Fruit fly (Drosophila melanogaster) whole organism, embryonic: ENCODE data around the gene Alg2.

Experiments
- Abd-B ChIP-seq: fragments of 200-800 bp; sonication (Bioruptor generic); optimal IDR thresholded peaks from 2 replicates; lab custom pipeline; 2018; ENCODE audit warnings: missing biosample characterization, mild to moderate bottlenecking, missing genetic modification characterization, moderate library complexity
- Atf3 ChIP-seq: fragments of 200-800 bp; sonication (Bioruptor generic); optimal IDR thresholded peaks from 3 replicates; lab custom pipeline; 2016; ENCODE audit warnings: missing biosample characterization, missing genetic modification characterization
- Bgb ChIP-seq: fragments of 200-800 bp; sonication (Bioruptor generic); IDR thresholded peaks from 2 replicates; pipeline ENCODE4 v1.3.6; 2022; ENCODE audit warnings: missing biosample characterization, missing genetic modification characterization; ENCODE audit not compliant: partially characterized antibody
- CG1024 ChIP-seq: fragments of 200-800 bp; sonication (Bioruptor generic); IDR thresholded peaks from 2 replicates; pipeline ENCODE4 v1.3.6; 2022; ENCODE audit warnings: missing biosample characterization, missing genetic modification characterization
- CG12104 ChIP-seq: fragments of 200-800 bp; sonication (Bioruptor generic); optimal IDR thresholded peaks from 3 replicates; lab custom pipeline; 2016; ENCODE audit warnings: missing biosample characterization, missing genetic modification characterization
- CG1603 ChIP-seq: fragments of 200-800 bp; sonication (Bioruptor generic); optimal IDR thresholded peaks from 2 replicates; lab custom pipeline; 2019; ENCODE audit warnings: missing biosample characterization, mild to moderate bottlenecking, missing genetic modification characterization, moderate library complexity
- CG16815 ChIP-seq: fragments of 200-800 bp; sonication (Bioruptor generic); optimal IDR thresholded peaks from 3 replicates; lab custom pipeline; 2017; ENCODE audit warnings: missing biosample characterization, mild to moderate bottlenecking, missing genetic modification characterization
- CG16863 ChIP-seq: fragments of 200-800 bp; sonication (Bioruptor generic); optimal IDR thresholded peaks from 3 replicates; lab custom pipeline; 2016; ENCODE audit warnings: missing biosample characterization, missing genetic modification characterization
- CG17328 ChIP-seq: fragments of 200-800 bp; sonication (Bioruptor generic); IDR thresholded peaks from 2 replicates; pipeline ENCODE4 v1.3.6; 2022; ENCODE audit warnings: missing biosample characterization, missing genetic modification characterization
- CG1792 ChIP-seq: fragments of 200-800 bp; sonication (Bioruptor generic); optimal IDR thresholded peaks from 2 replicates; lab custom pipeline; 2016; ENCODE audit warnings: missing biosample characterization, missing genetic modification characterization
- CG1832 ChIP-seq: fragments of 200-800 bp; sonication (Bioruptor generic); optimal IDR thresholded peaks from 2 replicates; lab custom pipeline; 2017; ENCODE audit warnings: missing biosample characterization, mild to moderate bottlenecking, missing genetic modification characterization, inconsistent platforms
- CG2120 ChIP-seq: fragments of 200-800 bp; sonication (Bioruptor generic); optimal IDR thresholded peaks from 3 replicates; lab custom pipeline; 2016; ENCODE audit warnings: missing biosample characterization, missing genetic modification characterization
- CG2678 ChIP-seq: fragments of 200-800 bp; sonication (Bioruptor generic); optimal IDR thresholded peaks from 3 replicates; lab custom pipeline; 2019; ENCODE audit warnings: missing biosample characterization, mild to moderate bottlenecking, missing genetic modification characterization, moderate library complexity
- CG32532 ChIP-seq: fragments of 200-800 bp; sonication (Bioruptor generic); IDR thresholded peaks from 2 replicates; pipeline ENCODE4 v1.3.6; 2022; ENCODE audit warnings: missing biosample characterization, missing genetic modification characterization
- CG32772 ChIP-seq: fragments of 200-800 bp; sonication (Bioruptor generic); IDR thresholded peaks from 2 replicates; pipeline ENCODE4 v1.3.6; 2022; ENCODE audit warnings: missing biosample characterization, missing genetic modification characterization
- CG4707 ChIP-seq: fragments of 200-800 bp; sonication (Bioruptor generic); optimal IDR thresholded peaks from 2 replicates; lab custom pipeline; 2018; ENCODE audit warnings: missing biosample characterization, mild to moderate bottlenecking, missing genetic modification characterization, moderate library complexity
- CG4854 ChIP-seq: fragments of 200-800 bp; sonication (Bioruptor generic); optimal IDR thresholded peaks from 2 replicates; lab custom pipeline; 2016; ENCODE audit warnings: missing biosample characterization, missing genetic modification characterization, inconsistent platforms
- CG6272 ChIP-seq: fragments of 200-800 bp; sonication (Bioruptor generic); IDR thresholded peaks from 2 replicates; pipeline ENCODE4 v1.3.6; 2022; ENCODE audit warnings: missing biosample characterization, missing genetic modification characterization
- CG6854 ChIP-seq: fragments of 200-800 bp; sonication (Bioruptor generic); optimal IDR thresholded peaks from 3 replicates; lab custom pipeline; 2017; ENCODE audit warnings: missing biosample characterization, mild to moderate bottlenecking, missing genetic modification characterization
- CG7556 ChIP-seq: fragments of 200-800 bp; sonication (Bioruptor generic); optimal IDR thresholded peaks from 2 replicates; lab custom pipeline; 2017; ENCODE audit warnings: missing biosample characterization, mild to moderate bottlenecking, missing genetic modification characterization
- CG7928 ChIP-seq: fragments of 200-800 bp; sonication (Bioruptor generic); optimal IDR thresholded peaks from 2 replicates; lab custom pipeline; 2017; ENCODE audit warnings: missing biosample characterization, mild to moderate bottlenecking, missing genetic modification characterization
- CG8089 ChIP-seq: fragments of 200-800 bp; sonication (Bioruptor generic); optimal IDR thresholded peaks from 3 replicates; lab custom pipeline; 2016; ENCODE audit warnings: missing biosample characterization, missing genetic modification characterization
- CG8765 ChIP-seq: fragments of 200-800 bp; sonication (Bioruptor generic); IDR thresholded peaks from 2 replicates; pipeline ENCODE4 v1.3.6; 2022; ENCODE audit warnings: missing biosample characterization, missing genetic modification characterization
- CG8924 ChIP-seq: fragments of 200-800 bp; optimal IDR thresholded peaks from 3 replicates; lab custom pipeline; 2019; ENCODE audit warnings: missing biosample characterization, mild to moderate bottlenecking, missing genetic modification characterization, moderate library complexity
- Camta ChIP-seq: fragments of 200-800 bp; sonication (Bioruptor generic); optimal IDR thresholded peaks from 2 replicates; lab custom pipeline; 2016; ENCODE audit warnings: missing biosample characterization, missing genetic modification characterization
- Doc2 ChIP-seq: fragments of 200-800 bp; sonication (Bioruptor generic); IDR thresholded peaks from 2 replicates; pipeline ENCODE4 v1.3.6; 2022; ENCODE audit warnings: missing biosample characterization, missing genetic modification characterization
- Fer2 ChIP-seq: fragments of 200-800 bp; sonication (Bioruptor generic); optimal IDR thresholded peaks from 2 replicates; lab custom pipeline; 2018; ENCODE audit warnings: missing biosample characterization, mild to moderate bottlenecking, missing genetic modification characterization, moderate library complexity
- HLH54F ChIP-seq: fragments of 200-800 bp; sonication (Bioruptor generic); optimal IDR thresholded peaks from 3 replicates; lab custom pipeline; 2016; ENCODE audit warnings: missing biosample characterization, missing genetic modification characterization
- Lhr ChIP-seq: fragments of 200-800 bp; sonication (Bioruptor generic); optimal IDR thresholded peaks from 3 replicates; lab custom pipeline; 2017; ENCODE audit warnings: mild to moderate bottlenecking, missing biosample characterization, missing genetic modification reagents, missing genetic modification characterization
- MBD-R2 ChIP-seq: fragments of 200-800 bp; sonication (Bioruptor generic); IDR thresholded peaks from 2 replicates; pipeline ENCODE4 v1.3.6; 2022; ENCODE audit warnings: missing biosample characterization, missing genetic modification characterization
- Max ChIP-seq: fragments of 200-800 bp; sonication (Bioruptor generic); optimal IDR thresholded peaks from 2 replicates; lab custom pipeline; 2016; ENCODE audit warnings: missing biosample characterization, mild to moderate bottlenecking, missing genetic modification characterization
- Med ChIP-seq: fragments of 200-800 bp; sonication (Bioruptor generic); peaks from one replicate; lab custom pipeline; 2016; ENCODE audit warnings: missing biosample characterization, missing genetic modification characterization, mild to moderate bottlenecking, inconsistent platforms, moderate library complexity
- Mes4 ChIP-seq: fragments of 200-800 bp; sonication (Bioruptor generic); optimal IDR thresholded peaks from 2 replicates; lab custom pipeline; 2016; ENCODE audit warnings: missing biosample characterization, missing genetic modification characterization
- NC2α ChIP-seq: fragments of 200-800 bp; sonication (Bioruptor generic); optimal IDR thresholded peaks from 2 replicates; lab custom pipeline; 2016; ENCODE audit warnings: missing biosample characterization, missing genetic modification characterization
- Xrp1 ChIP-seq: fragments of 200-800 bp; sonication (Bioruptor generic); IDR thresholded peaks from 2 replicates; pipeline ENCODE4 v1.3.6; 2022; ENCODE audit warnings: missing biosample characterization, missing genetic modification characterization
- al ChIP-seq: fragments of 200-800 bp; sonication (Bioruptor generic); IDR thresholded peaks from 2 replicates; pipeline ENCODE4 v1.3.6; 2022; ENCODE audit warnings: missing biosample characterization, missing genetic modification characterization
- ara ChIP-seq: fragments of 200-800 bp; sonication (Bioruptor generic); IDR thresholded peaks from 2 replicates; pipeline ENCODE4 v1.3.6; 2022; ENCODE audit warnings: missing biosample characterization, missing genetic modification characterization
- cad ChIP-seq: fragments of >200 bp; optimal IDR thresholded peaks from 2 replicates; lab custom pipeline; 2017; ENCODE audit warnings: missing biosample characterization, missing genetic modification characterization
- fd64A ChIP-seq: fragments of 200-800 bp; sonication (Bioruptor generic); optimal IDR thresholded peaks from 3 replicates; lab custom pipeline; 2018; ENCODE audit warnings: missing biosample characterization, mild to moderate bottlenecking, missing genetic modification characterization
- hth ChIP-seq: fragments of >200 bp; optimal IDR thresholded peaks from 2 replicates; lab custom pipeline; 2017; ENCODE audit warnings: inconsistent platforms
- ind ChIP-seq: fragments of 200-800 bp; sonication (Bioruptor generic); optimal IDR thresholded peaks from 3 replicates; lab custom pipeline; 2016; ENCODE audit warnings: missing biosample characterization, missing genetic modification characterization
- jumu ChIP-seq: fragments of 200-800 bp; sonication (Bioruptor generic); optimal IDR thresholded peaks from 3 replicates; lab custom pipeline; 2016; ENCODE audit warnings: missing biosample characterization, missing genetic modification characterization
- knrl ChIP-seq: fragments of 200-800 bp; sonication (Bioruptor generic); IDR thresholded peaks from 3 replicates; pipeline ENCODE4 v1.3.6; 2022; ENCODE audit warnings: missing biosample characterization, missing genetic modification characterization; ENCODE audit not compliant: partially characterized antibody
- lab ChIP-seq: fragments of 200-800 bp; sonication (Bioruptor generic); optimal IDR thresholded peaks from 3 replicates; lab custom pipeline; 2017; ENCODE audit warnings: missing biosample characterization, missing genetic modification characterization, mild to moderate bottlenecking, moderate library complexity, missing genetic modification reagents
- lmd ChIP-seq: fragments of 200-800 bp; sonication (Bioruptor generic); IDR thresholded peaks from 2 replicates; pipeline ENCODE4 v1.3.6; 2022; ENCODE audit warnings: missing biosample characterization, missing genetic modification characterization
- mirr ChIP-seq: fragments of 200-800 bp; sonication (Bioruptor generic); optimal IDR thresholded peaks from 3 replicates; lab custom pipeline; 2018; ENCODE audit warnings: missing biosample characterization, mild to moderate bottlenecking, missing genetic modification characterization
- p53 ChIP-seq: fragments of 200-800 bp; sonication (Bioruptor generic); optimal IDR thresholded peaks from 2 replicates; lab custom pipeline; 2016; ENCODE audit warnings: missing biosample characterization, missing genetic modification characterization
- pb ChIP-seq: fragments of 200-800 bp; sonication (Bioruptor generic); optimal IDR thresholded peaks from 3 replicates; lab custom pipeline; 2016; ENCODE audit warnings: missing biosample characterization, missing genetic modification characterization
- sc ChIP-seq, 3 experiments: fragments of >200 bp in 2 of 3; fragments of 200-800 bp in 1 of 3; sonication (Bioruptor generic) in 1 of 3; optimal IDR thresholded peaks; 2 replicates in 2 of 3; 3 replicates in 1 of 3; lab custom pipeline; 2017; ENCODE audit warnings: mild to moderate bottlenecking in 1 of 3, missing biosample characterization in 1 of 3, missing genetic modification characterization in 1 of 3, missing genetic modification reagents in 1 of 3
- sens ChIP-seq: fragments of 200-800 bp; sonication (Bioruptor generic); peaks from one replicate; lab custom pipeline; 2016; ENCODE audit warnings: missing biosample characterization, missing genetic modification characterization
- seq ChIP-seq: fragments of 200-800 bp; sonication (Bioruptor generic); IDR thresholded peaks from 2 replicates; pipeline ENCODE4 v1.3.6; 2022; ENCODE audit warnings: missing biosample characterization, missing genetic modification characterization
- sima ChIP-seq: fragments of 200-800 bp; sonication (Bioruptor generic); optimal IDR thresholded peaks from 2 replicates; lab custom pipeline; 2016; ENCODE audit warnings: missing biosample characterization, missing genetic modification characterization

Gene Alg2

dm6 chr3L:3127544-3127943 is 16.1 kb upstream of the Alg2 start, which contains the start of gene promL (continued):
- peak; percentile 18 for TF ChIP-seq Atf3 (GFP tag; lab: Kevin White, UChicago)
- TF ChIP-seq seq (GFP tag; lab: Robert Waterston, UW) = no peak; the same call in 1 of the 2 replicates
- no peak for TF ChIP-seq CG8765 (GFP tag; lab: Robert Waterston, UW)
- no peak for TF ChIP-seq al
- peak; percentile 47 for TF ChIP-seq mirr
- TF ChIP-seq CG8924 (tag; lab: Kevin White, UChicago) = peak; percentile 63
- no peak for TF ChIP-seq CG32772
- TF ChIP-seq Fer2 (tag; lab: Kevin White, UChicago) = peak; percentile 50
- TF ChIP-seq lab (GFP tag; lab: Kevin White, UChicago) = peak; percentile 81
- TF ChIP-seq ind (GFP tag; lab: Kevin White, UChicago) = no peak
- peak; percentile 46 for TF ChIP-seq CG4707
- TF ChIP-seq CG1603 (tag; lab: Kevin White, UChicago) = peak; percentile 83
- no peak for TF ChIP-seq lmd
- no peak for TF ChIP-seq CG1792 (GFP tag; lab: Kevin White, UChicago)
- TF ChIP-seq CG7556 = peak; percentile 43
- TF ChIP-seq CG1024 (GFP tag; lab: Robert Waterston, UW) = no peak
- TF ChIP-seq Bgb (GFP tag; lab: Robert Waterston, UW) = peak; percentile 47; the same call in 1 of the 2 replicates
- TF ChIP-seq sens = peak; percentile 75
- TF ChIP-seq CG4854 (GFP tag; lab: Kevin White, UChicago) = peak; percentile 18
- TF ChIP-seq hth (lab: Kevin White, UChicago) = no peak
- TF ChIP-seq Med = peak; percentile 95
- TF ChIP-seq Mes4 (GFP tag; lab: Kevin White, UChicago) = peak; percentile 67
- no peak for TF ChIP-seq sc (optimal IDR thresholded peaks at IDR 0.05; lab: Kevin White, UChicago)
- no peak for TF ChIP-seq sc (GFP tag; optimal IDR thresholded peaks at IDR 0.05; lab: Kevin White, UChicago)
- peak; percentile 42 for TF ChIP-seq p53 (GFP tag; lab: Kevin White, UChicago)
- TF ChIP-seq NC2α (GFP tag; lab: Kevin White, UChicago) = no peak
- TF ChIP-seq Lhr = peak; percentile 88
- TF ChIP-seq sima = no peak
- TF ChIP-seq Max (GFP tag; lab: Kevin White, UChicago) = peak; percentile 11
- no peak for TF ChIP-seq cad
- peak; percentile 26; the same call in 1 of the 3 replicates for TF ChIP-seq knrl (GFP tag; lab: Robert Waterston, UW)
- peak; percentile 42 for TF ChIP-seq HLH54F
- peak; percentile 14 for TF ChIP-seq CG2120 (GFP tag; lab: Kevin White, UChicago)
- no peak for TF ChIP-seq CG1832 (GFP tag; lab: Kevin White, UChicago)
- TF ChIP-seq Camta (GFP tag; lab: Kevin White, UChicago) = peak; percentile 57
- peak; percentile 39; the same call in 1 of the 2 replicates for TF ChIP-seq CG17328 (GFP tag; lab: Robert Waterston, UW)
- peak; percentile 41 for TF ChIP-seq fd64A
- no peak for TF ChIP-seq Doc2 (GFP tag; lab: Robert Waterston, UW)
- TF ChIP-seq CG32532 (GFP tag; lab: Robert Waterston, UW) = peak; percentile 63
- TF ChIP-seq Xrp1 = peak; percentile 5; the same call in 1 of the 2 replicates
- no peak for TF ChIP-seq CG6272 (GFP tag; lab: Robert Waterston, UW)
- peak; percentile 59 for TF ChIP-seq CG12104
- TF ChIP-seq Abd-B (GFP tag; lab: Kevin White, UChicago) = no peak
- no peak for TF ChIP-seq CG16815 (GFP tag; lab: Kevin White, UChicago)
- TF ChIP-seq CG2678 = peak; percentile 41
- peak; percentile 95 for TF ChIP-seq CG7928 (GFP tag; lab: Kevin White, UChicago)
- TF ChIP-seq pb (GFP tag; lab: Kevin White, UChicago) = peak; percentile 67
- TF ChIP-seq CG16863 (GFP tag; lab: Kevin White, UChicago) = peak; percentile 9
- 0 out of 2 replicates have a peak, but pooled peaks have one; percentile 12 for TF ChIP-seq ara
- peak; percentile 85 for TF ChIP-seq MBD-R2 (GFP tag; lab: Robert Waterston, UW)
- TF ChIP-seq CG8089 (GFP tag; lab: Kevin White, UChicago) = no peak
- peak; percentile 16 for TF ChIP-seq jumu (GFP tag; lab: Kevin White, UChicago)
- TF ChIP-seq CG6854 (GFP tag; lab: Kevin White, UChicago) = peak; percentile 55
